Worm (Caenorhabditis elegans): ENCODE data around the gene irld-8.

- no peak for TF ChIP-seq skn-1 (tag; optimal IDR thresholded peaks at IDR 0.05)
- no peak for TF ChIP-seq ceh-82 (tag; optimal IDR thresholded peaks at IDR 0.05)
- TF ChIP-seq lin-39 (tag; optimal IDR thresholded peaks at IDR 0.05): no peak
- TF ChIP-seq mdl-1 (tag; optimal IDR thresholded peaks at IDR 0.05): no peak
- no peak for TF ChIP-seq ztf-11 (tag; optimal IDR thresholded peaks at IDR 0.05)
These were observed 50.4 kb downstream of the irld-8 start, which contains the start of gene B0218.7 for ce11 chrIV:8165950-8166349.

All from whole organism, L2 larva.